Fruit fly (Drosophila melanogaster): ENCODE data around the gene Fnta.

Fnta gene

dm6 chr2L:4813023-4813339, 17.5 kb downstream of the Fnta start:
- TF ChIP-seq ttk (optimal IDR thresholded peaks at IDR 0.05) = no peak
- no peak for TF ChIP-seq Sin3A (optimal IDR thresholded peaks at IDR 0.05)
- no peak for TF ChIP-seq Myc (optimal IDR thresholded peaks at IDR 0.05)
- no peak for TF ChIP-seq h (optimal IDR thresholded peaks at IDR 0.05)
- no peak for TF ChIP-seq psq (optimal IDR thresholded peaks at IDR 0.05)
- no peak for TF ChIP-seq insv (optimal IDR thresholded peaks at IDR 0.05)

dm6 chr2L:4812261-4813022, 18.1 kb downstream of the Fnta start, which contains the start of gene CG15629:
Gene CG15629, plus strand, starts transcription at chr2L:4813009.
- no peak for TF ChIP-seq ttk (optimal IDR thresholded peaks at IDR 0.05)
- TF ChIP-seq insv (optimal IDR thresholded peaks at IDR 0.05) = no peak
- TF ChIP-seq Sin3A (optimal IDR thresholded peaks at IDR 0.05) = no peak
- no peak for TF ChIP-seq Myc (optimal IDR thresholded peaks at IDR 0.05)
- TF ChIP-seq h (optimal IDR thresholded peaks at IDR 0.05) = no peak
- no peak for TF ChIP-seq psq (optimal IDR thresholded peaks at IDR 0.05)

dm6 chr2L:4811491-4812058, 18.9 kb downstream of the Fnta start:
- no peak for TF ChIP-seq Sin3A (optimal IDR thresholded peaks at IDR 0.05)
- TF ChIP-seq insv (optimal IDR thresholded peaks at IDR 0.05) = no peak
- no peak for TF ChIP-seq Myc (optimal IDR thresholded peaks at IDR 0.05)
- no peak for TF ChIP-seq h (optimal IDR thresholded peaks at IDR 0.05)
- TF ChIP-seq ttk (optimal IDR thresholded peaks at IDR 0.05) = no peak
- TF ChIP-seq psq (optimal IDR thresholded peaks at IDR 0.05) = no peak

DNA sequence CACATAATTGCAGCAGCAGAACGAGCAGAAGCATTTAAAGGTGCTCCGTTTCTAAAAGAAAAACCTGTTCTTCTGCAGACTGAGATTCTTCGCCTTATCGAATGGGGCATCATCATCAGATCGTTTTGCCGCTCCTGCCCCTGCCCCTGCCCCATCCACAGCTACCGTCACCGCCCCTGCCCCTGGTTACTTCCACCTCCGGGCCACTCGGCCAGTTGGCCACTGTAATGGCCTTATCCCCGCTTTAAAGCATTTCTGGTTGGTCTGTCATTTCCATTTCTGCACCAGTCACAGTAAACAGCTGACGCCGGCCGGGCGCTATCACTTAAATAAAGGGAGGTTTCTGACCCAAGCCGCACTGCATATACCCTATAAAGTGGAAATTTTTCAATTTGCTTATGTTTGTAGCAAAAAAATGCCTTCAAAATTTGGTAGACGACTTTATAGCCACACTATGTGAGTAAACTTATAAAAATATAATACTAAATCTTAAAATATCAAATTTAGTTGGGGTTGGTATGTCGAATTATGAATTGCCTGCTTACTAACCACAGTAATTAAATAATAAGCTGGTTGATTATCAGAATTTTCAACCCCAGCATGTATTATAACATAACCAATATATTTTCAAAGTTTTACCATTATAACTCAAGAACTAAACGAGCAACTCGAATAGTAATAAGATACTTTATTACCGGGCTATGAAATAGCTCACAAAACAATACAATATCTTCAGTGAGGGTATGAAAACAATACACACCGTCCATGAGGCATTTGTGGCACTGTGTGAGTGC, 19.6 kb downstream of the Fnta start:
- no peak for TF ChIP-seq ttk (optimal IDR thresholded peaks at IDR 0.05)
- no peak for TF ChIP-seq Sin3A (optimal IDR thresholded peaks at IDR 0.05)
- no peak for TF ChIP-seq h (optimal IDR thresholded peaks at IDR 0.05)
- no peak for TF ChIP-seq psq (optimal IDR thresholded peaks at IDR 0.05)
- TF ChIP-seq Myc (optimal IDR thresholded peaks at IDR 0.05) = no peak
- no peak for TF ChIP-seq insv (optimal IDR thresholded peaks at IDR 0.05)

dm6 chr2L:4810044-4810609, 20.4 kb downstream of the Fnta start:
- TF ChIP-seq psq (optimal IDR thresholded peaks at IDR 0.05) (no peak), Sin3A (optimal IDR thresholded peaks at IDR 0.05) (no peak), h (optimal IDR thresholded peaks at IDR 0.05) (no peak), ttk (optimal IDR thresholded peaks at IDR 0.05) (no peak), insv (optimal IDR thresholded peaks at IDR 0.05) (no peak), Myc (optimal IDR thresholded peaks at IDR 0.05) (no peak)

- no peak for TF ChIP-seq ttk (optimal IDR thresholded peaks at IDR 0.05)
- TF ChIP-seq h (optimal IDR thresholded peaks at IDR 0.05) = no peak
- no peak for TF ChIP-seq psq (optimal IDR thresholded peaks at IDR 0.05)
- no peak for TF ChIP-seq Sin3A (optimal IDR thresholded peaks at IDR 0.05)
- no peak for TF ChIP-seq Myc (optimal IDR thresholded peaks at IDR 0.05)
These were observed 22.4 kb downstream of the Fnta start for dm6 chr2L:4807953-4808604.

dm6 chr2L:4806109-4806508, 24.4 kb downstream of the Fnta start:
- TF ChIP-seq insv (optimal IDR thresholded peaks at IDR 0.05) (no peak), Sin3A (optimal IDR thresholded peaks at IDR 0.05) (no peak), Myc (optimal IDR thresholded peaks at IDR 0.05) (no peak), ttk (optimal IDR thresholded peaks at IDR 0.05) (no peak)

DNA sequence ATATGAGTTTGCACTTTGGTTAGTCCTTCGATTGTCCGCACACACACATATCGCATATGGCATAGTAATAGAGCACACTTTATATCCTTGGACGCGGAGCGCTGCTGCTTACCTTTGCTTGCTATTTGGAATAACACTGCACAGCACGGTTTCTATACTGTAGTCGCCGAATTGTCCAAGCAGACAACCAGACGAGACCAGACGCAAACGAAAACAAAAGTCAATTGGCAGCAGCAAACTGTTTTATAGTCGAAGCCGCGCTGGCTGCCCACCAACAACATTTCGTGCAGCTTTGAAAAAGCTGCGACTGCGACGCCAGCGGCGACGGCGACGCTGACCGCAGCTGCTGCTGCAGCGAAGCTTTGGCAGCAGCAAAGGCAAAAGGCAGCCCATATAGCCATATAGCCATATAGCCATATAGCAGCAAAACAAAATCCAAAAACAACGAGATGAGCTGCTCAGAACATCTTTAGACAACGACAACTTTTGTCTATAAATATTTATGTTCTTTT, 28.7 kb downstream of the Fnta start, which contains the start of gene slf:
Gene slf (minus strand): TSS at position 219 of the 512 bp plus-strand sequence.
- no peak for TF ChIP-seq h (optimal IDR thresholded peaks at IDR 0.05)

dm6 chr2L:4800033-4800432, 30.5 kb downstream of the Fnta start:
- TF ChIP-seq Myc (optimal IDR thresholded peaks at IDR 0.05) (no peak), h (optimal IDR thresholded peaks at IDR 0.05) (no peak), Sin3A (optimal IDR thresholded peaks at IDR 0.05) (no peak), psq (optimal IDR thresholded peaks at IDR 0.05) (no peak), insv (optimal IDR thresholded peaks at IDR 0.05) (no peak), ttk (optimal IDR thresholded peaks at IDR 0.05) (no peak)

DNA sequence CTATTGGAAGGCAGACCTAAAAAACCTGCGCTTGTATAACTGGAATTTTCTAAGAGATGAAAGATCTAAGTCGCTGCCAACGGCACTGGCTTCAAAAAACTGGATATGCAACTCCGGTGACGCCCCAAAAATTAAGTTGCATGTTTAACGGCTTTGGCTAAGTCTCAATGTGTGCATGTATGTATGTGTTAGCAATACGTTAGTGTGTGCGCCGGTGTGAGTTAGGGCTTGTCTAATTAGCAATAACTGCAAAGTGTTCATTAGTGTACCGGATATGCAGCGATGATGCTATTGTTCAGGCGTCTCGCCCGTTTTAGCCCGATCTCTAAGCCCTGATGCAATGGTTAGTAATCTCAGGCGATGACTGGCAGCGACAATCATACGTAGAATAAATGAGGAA, 31.6 kb downstream of the Fnta start:
- TF ChIP-seq Sin3A (optimal IDR thresholded peaks at IDR 0.05) = no peak
- no peak for TF ChIP-seq Myc (optimal IDR thresholded peaks at IDR 0.05)
- TF ChIP-seq ttk (optimal IDR thresholded peaks at IDR 0.05) = no peak
- TF ChIP-seq h (optimal IDR thresholded peaks at IDR 0.05) = no peak
- no peak for TF ChIP-seq insv (optimal IDR thresholded peaks at IDR 0.05)
- no peak for TF ChIP-seq psq (optimal IDR thresholded peaks at IDR 0.05)

dm6 chr2L:4797643-4798042, 32.9 kb downstream of the Fnta start:
- no peak for TF ChIP-seq insv (optimal IDR thresholded peaks at IDR 0.05)
- no peak for TF ChIP-seq Myc (optimal IDR thresholded peaks at IDR 0.05)
- TF ChIP-seq psq (optimal IDR thresholded peaks at IDR 0.05) = no peak
- TF ChIP-seq h (optimal IDR thresholded peaks at IDR 0.05) = no peak
- TF ChIP-seq ttk (optimal IDR thresholded peaks at IDR 0.05) = no peak
- no peak for TF ChIP-seq Sin3A (optimal IDR thresholded peaks at IDR 0.05)

DNA sequence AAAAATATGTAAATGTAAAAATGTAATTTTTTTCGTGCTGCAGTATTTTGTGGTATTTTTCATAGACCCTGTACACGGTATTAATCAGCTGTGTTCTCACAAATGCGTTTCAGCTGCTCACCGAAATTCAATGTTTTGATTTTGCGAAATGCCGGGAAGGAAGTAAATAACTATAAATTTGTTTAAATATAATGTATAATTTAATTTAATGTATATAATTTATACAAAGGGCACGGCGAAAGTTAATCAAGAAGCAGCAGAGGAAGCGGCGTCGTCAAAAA, 36.0 kb downstream of the Fnta start, which contains the start of gene CG3294:
Gene CG3294 (plus strand): TSS at position 26 of the 281 bp plus-strand sequence.
- TF ChIP-seq Myc (optimal IDR thresholded peaks at IDR 0.05) (no peak), Sin3A (optimal IDR thresholded peaks at IDR 0.05) (no peak), ttk (optimal IDR thresholded peaks at IDR 0.05) (no peak), psq (optimal IDR thresholded peaks at IDR 0.05) (no peak), h (optimal IDR thresholded peaks at IDR 0.05) (no peak), insv (optimal IDR thresholded peaks at IDR 0.05) (no peak)

Data from Kc167 (cell line).